Fruit fly (Drosophila melanogaster): ENCODE measurements around the gene CG4949.
A peak's percentile ranks its signal among the peaks of the same experiment; 100 is the strongest.

The CG4949 gene

DNA sequence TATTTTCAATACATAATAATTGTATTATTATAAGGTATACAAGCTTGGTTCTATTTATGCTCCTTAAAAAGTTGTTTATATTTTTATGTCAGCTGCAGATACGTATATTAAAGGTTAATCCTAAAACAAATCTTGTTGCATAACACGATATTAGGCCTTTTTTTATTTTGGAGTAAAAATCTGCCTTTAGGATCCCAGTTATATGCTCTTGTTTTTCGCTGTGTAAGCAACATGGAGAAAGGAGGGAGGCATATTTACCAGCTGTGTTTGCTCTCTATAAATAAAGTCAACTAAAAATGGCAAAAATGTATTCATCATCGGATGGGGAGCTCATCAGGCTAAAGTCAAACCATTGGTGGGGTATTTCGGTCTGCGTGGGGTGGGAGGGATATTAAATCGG lies 43.0 kb downstream of the CG4949 start (continued):
- TF ChIP-seq CG10631 (GFP tag; optimal IDR thresholded peaks at IDR 0.05): peak; percentile 23
- TF ChIP-seq Hr38 (GFP tag; optimal IDR thresholded peaks at IDR 0.05): no peak
- TF ChIP-seq Sox102F (GFP tag; optimal IDR thresholded peaks at IDR 0.05): no peak
- peak; percentile 7 for TF ChIP-seq CG4318 (GFP tag; optimal IDR thresholded peaks at IDR 0.05)
- no peak for TF ChIP-seq CG11294 (GFP tag; IDR thresholded peaks at IDR 0.05)
- 0 out of 3 replicates have a peak, but pooled peaks have one; percentile 21 for TF ChIP-seq CG6163 (GFP tag; IDR thresholded peaks at IDR 0.05)
- peak; percentile 55 for TF ChIP-seq fkh (GFP tag; optimal IDR thresholded peaks at IDR 0.05)
- TF ChIP-seq Hr4 (GFP tag; optimal IDR thresholded peaks at IDR 0.05): peak; percentile 17
- TF ChIP-seq pdm3 (GFP tag; optimal IDR thresholded peaks at IDR 0.05): peak; percentile 6
- no peak for TF ChIP-seq salr (GFP tag; optimal IDR thresholded peaks at IDR 0.05)
- TF ChIP-seq achi (GFP tag; optimal IDR thresholded peaks at IDR 0.05): peak; percentile 13
- peak; percentile 2 for TF ChIP-seq CG10669 (GFP tag; optimal IDR thresholded peaks at IDR 0.05)
- peak; percentile 44 for TF ChIP-seq CG6276 (GFP tag; optimal IDR thresholded peaks at IDR 0.05)
- no peak for TF ChIP-seq CG1621 (tag; optimal IDR thresholded peaks at IDR 0.05)
- no peak for TF ChIP-seq fd59A (GFP tag; optimal IDR thresholded peaks at IDR 0.05)
- peak; percentile 36 for TF ChIP-seq Smox (GFP tag; optimal IDR thresholded peaks at IDR 0.05)

dm6 chrX:17122425-17123094 lies 43.9 kb downstream of the CG4949 start:
- no peak for TF ChIP-seq CG32006 (GFP tag; optimal IDR thresholded peaks at IDR 0.05)
- peak; percentile 73 for TF ChIP-seq svp (GFP tag)
- TF ChIP-seq Lpt (GFP tag; optimal IDR thresholded peaks at IDR 0.05): no peak

DNA sequence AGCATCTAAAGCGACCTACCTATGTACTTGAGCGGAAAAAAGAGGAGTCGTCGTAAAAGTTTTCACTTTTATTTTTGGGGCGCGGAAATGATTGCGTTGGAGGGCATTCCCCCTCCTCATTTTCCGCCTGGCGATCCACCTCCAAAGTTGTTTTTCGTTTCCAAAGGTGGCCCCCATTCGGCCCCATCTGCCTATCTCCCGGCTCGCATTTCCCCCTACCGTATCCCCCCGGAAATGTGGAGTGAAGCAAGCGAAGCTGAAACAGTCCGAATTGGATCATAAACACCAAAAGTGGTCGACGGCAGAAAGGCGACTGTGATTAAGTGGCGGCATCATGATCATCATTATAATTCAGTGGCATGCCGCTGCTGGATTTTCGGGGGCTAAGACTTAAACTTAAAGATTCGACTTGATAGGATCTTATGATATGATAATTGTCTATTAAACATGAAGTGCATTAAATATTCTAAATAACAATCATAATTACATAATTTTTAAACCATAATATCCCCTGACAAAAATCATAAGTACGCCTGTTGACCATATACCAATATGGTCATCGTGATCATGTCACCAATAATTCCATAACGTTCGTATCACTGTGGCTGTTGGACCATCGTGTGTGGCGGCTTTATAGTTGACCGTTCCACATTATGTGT lies 45.0 kb downstream of the CG4949 start:
- TF ChIP-seq lz (GFP tag; optimal IDR thresholded peaks at IDR 0.05) (peak; percentile 68), acj6 (GFP tag; optimal IDR thresholded peaks at IDR 0.05) (peak; percentile 57), CG3032 (tag; optimal IDR thresholded peaks at IDR 0.05) (peak; percentile 24), pdm3 (GFP tag; optimal IDR thresholded peaks at IDR 0.05) (peak; percentile 77), Smox (GFP tag; optimal IDR thresholded peaks at IDR 0.05) (peak; percentile 60), eg (GFP tag; IDR thresholded peaks at IDR 0.05) (peak; percentile 69), CG10669 (GFP tag; optimal IDR thresholded peaks at IDR 0.05) (peak; percentile 37), ss (GFP tag; optimal IDR thresholded peaks at IDR 0.05) (peak in 1 of 2 experiments; percentile 43), CG11902 (GFP tag; optimal IDR thresholded peaks at IDR 0.05) (peak; percentile 21), CG34406 (GFP tag; optimal IDR thresholded peaks at IDR 0.05) (peak; percentile 64), salr (GFP tag; optimal IDR thresholded peaks at IDR 0.05) (peak in 1 of 2 experiments; percentile 16), vri (GFP tag; optimal IDR thresholded peaks at IDR 0.05) (no peak), svp (GFP tag) (peak; percentile 92), fd85E (GFP tag; optimal IDR thresholded peaks at IDR 0.05) (no peak), dac (GFP tag; optimal IDR thresholded peaks at IDR 0.05) (peak; percentile 10), Hr39 (GFP tag; optimal IDR thresholded peaks at IDR 0.05) (peak; percentile 52), CG6854 (GFP tag; optimal IDR thresholded peaks at IDR 0.05) (no peak), esn (GFP tag; optimal IDR thresholded peaks at IDR 0.05) (peak; percentile 66), Lpt (GFP tag; optimal IDR thresholded peaks at IDR 0.05) (no peak), CG11762 (GFP tag; optimal IDR thresholded peaks at IDR 0.05; ENCODE audit: insufficient read depth) (peak; percentile 48), CG3919 (GFP tag; optimal IDR thresholded peaks at IDR 0.05) (peak; percentile 52), Sox102F (GFP tag; optimal IDR thresholded peaks at IDR 0.05) (peak; percentile 64), Sox15 (GFP tag; optimal IDR thresholded peaks at IDR 0.05) (peak; percentile 42), CG6792 (GFP tag; optimal IDR thresholded peaks at IDR 0.05) (peak; percentile 52), CG11294 (GFP tag; IDR thresholded peaks at IDR 0.05) (no peak; the same call in 1 of the 2 replicates), CG8119 (GFP tag; IDR thresholded peaks at IDR 0.05) (peak; percentile 38; the same call in 1 of the 3 replicates), CG6276 (GFP tag; optimal IDR thresholded peaks at IDR 0.05) (peak; percentile 50), CG10631 (GFP tag; optimal IDR thresholded peaks at IDR 0.05) (peak; percentile 41), CG8319 (GFP tag; optimal IDR thresholded peaks at IDR 0.05) (peak; percentile 46), CG31627 (GFP tag; optimal IDR thresholded peaks at IDR 0.05) (peak; percentile 48), achi (GFP tag; optimal IDR thresholded peaks at IDR 0.05) (peak; percentile 50), CG7368 (GFP tag; optimal IDR thresholded peaks at IDR 0.05) (peak; percentile 55), Ets96B (tag; optimal IDR thresholded peaks at IDR 0.05) (peak; percentile 36), Eip75B (GFP tag; optimal IDR thresholded peaks at IDR 0.05) (peak; percentile 58), Ets21C (GFP tag; optimal IDR thresholded peaks at IDR 0.05) (peak; percentile 10), Sox14 (GFP tag; optimal IDR thresholded peaks at IDR 0.05) (peak; percentile 18)
